Worm (Caenorhabditis elegans): ENCODE data around the gene C33H5.16.

DNA sequence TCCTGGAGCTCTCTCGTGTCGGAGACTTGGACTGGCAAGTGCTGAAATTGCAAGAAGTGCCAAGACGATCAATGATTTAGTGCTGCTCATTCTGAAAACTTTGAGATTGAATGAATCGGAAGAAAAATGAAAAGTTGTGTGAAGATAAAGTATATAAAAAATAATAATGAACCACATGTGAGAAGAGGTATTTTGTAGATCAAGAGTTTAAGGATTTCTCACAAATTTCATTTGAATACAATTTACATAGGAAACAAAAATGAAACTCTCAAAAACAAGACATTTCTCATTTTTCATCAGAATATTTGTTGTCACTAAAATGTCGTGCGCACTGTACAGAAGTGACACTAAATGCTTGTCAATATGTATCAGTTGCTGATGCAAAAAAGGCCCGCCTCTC is 19.4 kb upstream of the C33H5.16 start, which contains the start of gene T14A8.2:
- TF ChIP-seq nhr-90 (tag; optimal IDR thresholded peaks at IDR 0.05): no peak
- TF ChIP-seq let-607 (tag; optimal IDR thresholded peaks at IDR 0.05): no peak
- no peak for TF ChIP-seq gei-17 (GFP tag; optimal IDR thresholded peaks at IDR 0.05)
- no peak for TF ChIP-seq rpc-1 (optimal IDR thresholded peaks at IDR 0.05)
- no peak for TF ChIP-seq rpc-1 (tag; optimal IDR thresholded peaks at IDR 0.05)
- no peak for TF ChIP-seq efl-1 (GFP tag; optimal IDR thresholded peaks at IDR 0.05)
- TF ChIP-seq ceh-79 (tag; optimal IDR thresholded peaks at IDR 0.05): no peak
- no peak for TF ChIP-seq madf-3 (GFP tag; IDR thresholded peaks at IDR 0.05)
- no peak for TF ChIP-seq mcd-1 (GFP tag; IDR thresholded peaks at IDR 0.05)
- no peak for TF ChIP-seq F22D6.2 (tag; optimal IDR thresholded peaks at IDR 0.05)
- TF ChIP-seq T07F8.4 (tag; optimal IDR thresholded peaks at IDR 0.05): no peak
- no peak for TF ChIP-seq akir-1 (GFP tag; optimal IDR thresholded peaks at IDR 0.05)
